Fruit fly (Drosophila melanogaster) whole organism, prepupa: ENCODE results near the gene CG9427.
A peak's percentile ranks its signal among the peaks of the same experiment; 100 is the strongest.

Experiments
- Blimp-1 ChIP-seq: fragments of 200-800 bp; sonication (Bioruptor generic); optimal IDR thresholded peaks from 3 replicates; lab custom pipeline; 2017; ENCODE audit warnings: missing biosample characterization, missing genetic modification characterization, mild to moderate bottlenecking, moderate library complexity, missing genetic modification reagents
- CG10669 ChIP-seq: fragments of 200-800 bp; sonication (Bioruptor generic); optimal IDR thresholded peaks from 3 replicates; lab custom pipeline; 2018; ENCODE audit warnings: missing biosample characterization, mild to moderate bottlenecking, missing genetic modification characterization, moderate library complexity
- CG11294 ChIP-seq: fragments of 200-800 bp; sonication (Bioruptor generic); IDR thresholded peaks from 2 replicates; pipeline ENCODE4 v1.3.6; 2022; ENCODE audit warnings: missing biosample characterization, missing genetic modification characterization
- CG11762 ChIP-seq: fragments of 200-800 bp; sonication (Bioruptor generic); optimal IDR thresholded peaks from 3 replicates; lab custom pipeline; 2016; ENCODE audit warnings: missing biosample characterization, missing genetic modification characterization; ENCODE audit not compliant: insufficient read depth
- CG15336 ChIP-seq: fragments of 200-800 bp; sonication (Bioruptor generic); IDR thresholded peaks from 2 replicates; pipeline ENCODE4 v1.3.6; 2022; ENCODE audit warnings: missing biosample characterization, missing genetic modification characterization
- CG1621 ChIP-seq: fragments of 200-800 bp; sonication (Bioruptor generic); optimal IDR thresholded peaks from 3 replicates; lab custom pipeline; 2018; ENCODE audit warnings: missing biosample characterization, mild to moderate bottlenecking, missing genetic modification characterization
- CG16779 ChIP-seq: fragments of 200-800 bp; sonication (Bioruptor generic); optimal IDR thresholded peaks from 3 replicates; lab custom pipeline; 2017; ENCODE audit warnings: missing biosample characterization, mild to moderate bottlenecking, missing genetic modification characterization
- CG3032 ChIP-seq: fragments of 200-800 bp; optimal IDR thresholded peaks from 2 replicates; lab custom pipeline; 2019; ENCODE audit warnings: missing biosample characterization, mild to moderate bottlenecking, missing genetic modification characterization, moderate library complexity
- CG31627 ChIP-seq: fragments of 200-800 bp; sonication (Bioruptor generic); optimal IDR thresholded peaks from 3 replicates; lab custom pipeline; 2016; ENCODE audit warnings: missing biosample characterization, missing genetic modification characterization
- CG32006 ChIP-seq: fragments of 200-800 bp; sonication (Bioruptor generic); optimal IDR thresholded peaks from 3 replicates; lab custom pipeline; 2017; ENCODE audit warnings: missing biosample characterization, mild to moderate bottlenecking, missing genetic modification characterization
- CG34406 ChIP-seq: fragments of 200-800 bp; sonication (Bioruptor generic); optimal IDR thresholded peaks from 3 replicates; lab custom pipeline; 2016; ENCODE audit warnings: missing biosample characterization, missing genetic modification characterization
- CG3919 ChIP-seq: fragments of 200-800 bp; sonication (Bioruptor generic); optimal IDR thresholded peaks from 3 replicates; lab custom pipeline; 2016; ENCODE audit warnings: missing biosample characterization, missing genetic modification characterization
- CG6276 ChIP-seq: fragments of 200-800 bp; sonication (Bioruptor generic); optimal IDR thresholded peaks from 2 replicates; lab custom pipeline; 2017; ENCODE audit warnings: missing biosample characterization, mild to moderate bottlenecking, missing genetic modification characterization
- CG6792 ChIP-seq: fragments of 200-800 bp; sonication (Bioruptor generic); optimal IDR thresholded peaks from 3 replicates; lab custom pipeline; 2016; ENCODE audit warnings: missing biosample characterization, missing genetic modification characterization
- CG7368 ChIP-seq: fragments of 200-800 bp; sonication (Bioruptor generic); optimal IDR thresholded peaks from 3 replicates; lab custom pipeline; 2016; ENCODE audit warnings: missing biosample characterization, missing genetic modification characterization
- CG8119 ChIP-seq: fragments of 200-800 bp; sonication (Bioruptor generic); IDR thresholded peaks from 3 replicates; pipeline ENCODE4 v1.3.6; 2022; ENCODE audit warnings: missing biosample characterization, missing genetic modification characterization
- CG8319 ChIP-seq: fragments of 200-800 bp; sonication (Bioruptor generic); optimal IDR thresholded peaks from 3 replicates; lab custom pipeline; 2016; ENCODE audit warnings: missing biosample characterization, missing genetic modification characterization
- CG8632 ChIP-seq: fragments of 200-800 bp; sonication (Bioruptor generic); optimal IDR thresholded peaks from 3 replicates; lab custom pipeline; 2016; ENCODE audit warnings: missing biosample characterization, missing genetic modification characterization
- CG9139 ChIP-seq: fragments of 200-800 bp; sonication (Bioruptor generic); optimal IDR thresholded peaks from 3 replicates; lab custom pipeline; 2017; ENCODE audit warnings: missing biosample characterization, mild to moderate bottlenecking, missing genetic modification characterization
- Eip75B ChIP-seq: fragments of 200-800 bp; sonication (Bioruptor generic); optimal IDR thresholded peaks from 3 replicates; lab custom pipeline; 2016; ENCODE audit warnings: missing biosample characterization, missing genetic modification characterization
- Eip78C ChIP-seq: fragments of 200-800 bp; sonication (Bioruptor generic); peaks from one replicate; lab custom pipeline; 2016; ENCODE audit warnings: missing biosample characterization, missing genetic modification characterization
- Eip93F ChIP-seq: fragments of 200-800 bp; sonication (Bioruptor generic); optimal IDR thresholded peaks from 2 replicates; lab custom pipeline; 2016; ENCODE audit warnings: missing biosample characterization, mild to moderate bottlenecking, missing genetic modification characterization
- Ets21C ChIP-seq: fragments of 200-800 bp; sonication (Bioruptor generic); optimal IDR thresholded peaks from 3 replicates; lab custom pipeline; 2016; ENCODE audit warnings: missing biosample characterization, missing genetic modification characterization
- Ets96B ChIP-seq: fragments of 200-800 bp; optimal IDR thresholded peaks from 2 replicates; lab custom pipeline; 2019; ENCODE audit warnings: missing biosample characterization, mild to moderate bottlenecking, missing genetic modification characterization, moderate library complexity
- Gug ChIP-seq: fragments of 200-800 bp; sonication (Bioruptor generic); IDR thresholded peaks from 2 replicates; pipeline ENCODE4 v1.3.6; 2022; ENCODE audit warnings: missing biosample characterization, missing genetic modification characterization
- Hr38 ChIP-seq: sonication (Bioruptor generic); optimal IDR thresholded peaks from 2 replicates; lab custom pipeline; 2016; ENCODE audit warnings: missing biosample characterization, missing genetic modification characterization
- Hr39 ChIP-seq: fragments of 200-800 bp; sonication (Bioruptor generic); optimal IDR thresholded peaks from 2 replicates; lab custom pipeline; 2016; ENCODE audit warnings: missing biosample characterization, missing genetic modification characterization
- Hr4 ChIP-seq: fragments of 200-800 bp; sonication (Bioruptor generic); optimal IDR thresholded peaks from 3 replicates; lab custom pipeline; 2016; ENCODE audit warnings: missing biosample characterization, missing genetic modification characterization
- Lpt ChIP-seq: fragments of 200-800 bp; sonication (Bioruptor generic); optimal IDR thresholded peaks from 3 replicates; lab custom pipeline; 2016; ENCODE audit warnings: missing biosample characterization, missing genetic modification characterization
- Met ChIP-seq: fragments of 200-800 bp; sonication (Bioruptor generic); optimal IDR thresholded peaks from 3 replicates; lab custom pipeline; 2016; ENCODE audit warnings: missing biosample characterization, missing genetic modification characterization
- OdsH ChIP-seq: fragments of 200-800 bp; sonication (Bioruptor generic); optimal IDR thresholded peaks from 3 replicates; lab custom pipeline; 2016; ENCODE audit warnings: missing biosample characterization, missing genetic modification characterization
- Smox ChIP-seq: fragments of 200-800 bp; sonication (Bioruptor generic); optimal IDR thresholded peaks from 3 replicates; lab custom pipeline; 2016; ENCODE audit warnings: missing biosample characterization, missing genetic modification characterization
- Sox102F ChIP-seq: fragments of 200-800 bp; sonication (Bioruptor generic); optimal IDR thresholded peaks from 2 replicates; lab custom pipeline; 2016; ENCODE audit warnings: missing biosample characterization, mild to moderate bottlenecking, missing genetic modification characterization
- Sox14 ChIP-seq: fragments of 200-800 bp; sonication (Bioruptor generic); optimal IDR thresholded peaks from 3 replicates; lab custom pipeline; 2016; ENCODE audit warnings: missing biosample characterization, missing genetic modification characterization
- Sox15 ChIP-seq: fragments of 200-800 bp; sonication (Bioruptor generic); optimal IDR thresholded peaks from 3 replicates; lab custom pipeline; 2016; ENCODE audit warnings: missing biosample characterization, missing genetic modification characterization
- achi ChIP-seq: fragments of 200-800 bp; sonication (Bioruptor generic); optimal IDR thresholded peaks from 3 replicates; lab custom pipeline; 2016; ENCODE audit warnings: missing biosample characterization, missing genetic modification characterization
- cyc ChIP-seq: fragments of 200-800 bp; sonication (Bioruptor generic); optimal IDR thresholded peaks from 3 replicates; lab custom pipeline; 2016; ENCODE audit warnings: missing biosample characterization, missing genetic modification characterization
- dac ChIP-seq: fragments of 200-800 bp; sonication (Bioruptor generic); optimal IDR thresholded peaks from 2 replicates; lab custom pipeline; 2017; ENCODE audit warnings: missing biosample characterization, mild to moderate bottlenecking, missing genetic modification characterization
- dsx ChIP-seq: fragments of 200-800 bp; optimal IDR thresholded peaks from 3 replicates; lab custom pipeline; 2019; ENCODE audit warnings: missing biosample characterization, mild to moderate bottlenecking, missing genetic modification characterization, moderate library complexity; ENCODE audit not compliant: poor library complexity, severe bottlenecking
- eg ChIP-seq: fragments of 200-800 bp; sonication (Bioruptor generic); IDR thresholded peaks from 3 replicates; pipeline ENCODE4 v1.3.6; 2022; ENCODE audit warnings: missing biosample characterization, missing genetic modification characterization
- esn ChIP-seq: fragments of 200-800 bp; sonication (Bioruptor generic); optimal IDR thresholded peaks from 2 replicates; lab custom pipeline; 2016; ENCODE audit warnings: missing biosample characterization, mild to moderate bottlenecking, missing genetic modification characterization, moderate library complexity
- fd59A ChIP-seq: fragments of 200-800 bp; sonication (Bioruptor generic); optimal IDR thresholded peaks from 2 replicates; lab custom pipeline; 2017; ENCODE audit warnings: missing biosample characterization, mild to moderate bottlenecking, missing genetic modification characterization, missing genetic modification reagents
- fd85E ChIP-seq: fragments of 200-800 bp; sonication (Bioruptor generic); optimal IDR thresholded peaks from 3 replicates; lab custom pipeline; 2016; ENCODE audit warnings: missing biosample characterization, missing genetic modification characterization
- fkh ChIP-seq: fragments of 200-800 bp; sonication (Bioruptor generic); optimal IDR thresholded peaks from 3 replicates; lab custom pipeline; 2017; ENCODE audit warnings: missing biosample characterization, mild to moderate bottlenecking, missing genetic modification characterization, moderate library complexity
- lz ChIP-seq: fragments of 200-800 bp; sonication (Bioruptor generic); optimal IDR thresholded peaks from 3 replicates; lab custom pipeline; 2016; ENCODE audit warnings: missing biosample characterization, missing genetic modification characterization
- net ChIP-seq: fragments of 200-800 bp; sonication (Bioruptor generic); optimal IDR thresholded peaks from 3 replicates; lab custom pipeline; 2016; ENCODE audit warnings: missing biosample characterization, missing genetic modification characterization
- pdm3 ChIP-seq: fragments of 200-800 bp; sonication (Bioruptor generic); optimal IDR thresholded peaks from 3 replicates; lab custom pipeline; 2016; ENCODE audit warnings: missing biosample characterization, missing genetic modification characterization
- salr ChIP-seq, 2 experiments: fragments of 200-800 bp; sonication (Bioruptor generic); optimal IDR thresholded peaks; 3 replicates each; lab custom pipeline; 2016 to 2018; ENCODE audit warnings: missing biosample characterization in 2 of 2, missing genetic modification characterization in 2 of 2, mild to moderate bottlenecking in 1 of 2
- spab ChIP-seq: fragments of 200-800 bp; sonication (Bioruptor generic); optimal IDR thresholded peaks from 2 replicates; lab custom pipeline; 2017; ENCODE audit warnings: missing biosample characterization, mild to moderate bottlenecking, missing genetic modification characterization, missing genetic modification reagents
- ss ChIP-seq, 2 experiments: fragments of 200-800 bp; sonication (Bioruptor generic); optimal IDR thresholded peaks; 2 replicates in 1 of 2; 3 replicates in 1 of 2; lab custom pipeline; 2017 to 2018; ENCODE audit warnings: mild to moderate bottlenecking in 2 of 2, missing biosample characterization in 2 of 2, missing genetic modification characterization in 2 of 2, moderate library complexity in 1 of 2
- svp ChIP-seq: fragments of 200-800 bp; sonication (Bioruptor generic); peaks from one replicate; lab custom pipeline; 2016; ENCODE audit warnings: missing biosample characterization, missing genetic modification characterization
- vri ChIP-seq: fragments of 200-800 bp; sonication (Bioruptor generic); optimal IDR thresholded peaks from 3 replicates; lab custom pipeline; 2016; ENCODE audit warnings: missing biosample characterization, mild to moderate bottlenecking, missing genetic modification characterization

Gene CG9427

DNA sequence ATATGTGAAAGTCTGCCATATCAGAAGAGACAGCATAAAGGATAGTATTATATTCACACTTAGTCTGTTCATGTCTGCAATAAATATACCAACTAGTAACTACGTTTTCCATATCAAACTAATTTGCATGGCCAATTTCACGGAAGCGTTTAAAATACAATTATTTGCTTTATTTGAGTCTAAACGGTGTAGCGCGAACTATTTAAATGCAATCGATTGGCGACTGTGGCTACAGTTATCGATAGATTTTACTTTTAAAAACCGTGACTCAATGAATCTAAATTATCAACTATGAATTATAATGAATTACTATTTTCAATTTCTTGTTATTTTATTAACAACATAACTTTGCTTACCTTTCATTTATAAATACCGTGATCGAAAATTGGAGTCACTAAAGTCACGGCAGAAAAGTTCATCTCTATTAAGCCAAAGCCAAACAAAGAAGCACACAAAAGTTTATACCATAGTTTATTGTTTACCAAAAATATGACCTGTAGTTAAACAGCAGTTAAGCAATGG, at the start of gene CG9427, which contains the start of gene CG8319:
CG9427 (minus strand) TSS at position 51 of the 522 bp plus-strand sequence.
CG8319 (plus strand) TSS at position 442 of the 522 bp plus-strand sequence.
- no peak for TF ChIP-seq CG9139 (GFP tag; lab: Kevin White, UChicago)
- TF ChIP-seq CG3919, result peak; percentile 52
- no peak for TF ChIP-seq Sox15 (GFP tag; lab: Kevin White, UChicago)
- no peak for TF ChIP-seq svp
- TF ChIP-seq CG34406 (GFP tag; lab: Kevin White, UChicago), result peak; percentile 21
- TF ChIP-seq CG3032 (tag; lab: Kevin White, UChicago), result peak; percentile 45
- peak; percentile 66 for TF ChIP-seq Smox (GFP tag; lab: Kevin White, UChicago)
- no peak for TF ChIP-seq dsx (GFP tag; lab: Kevin White, UChicago)
- TF ChIP-seq Hr4 (GFP tag; lab: Kevin White, UChicago), result no peak
- TF ChIP-seq CG16779 (tag; lab: Kevin White, UChicago), result no peak
- TF ChIP-seq CG10669 (GFP tag; lab: Kevin White, UChicago), result no peak
- TF ChIP-seq Eip78C (GFP tag; lab: Kevin White, UChicago), result peak; percentile 89
- TF ChIP-seq OdsH (GFP tag; lab: Kevin White, UChicago), result peak; percentile 53
- peak; percentile 68 for TF ChIP-seq lz (GFP tag; lab: Kevin White, UChicago)
- TF ChIP-seq Eip93F (GFP tag; lab: Kevin White, UChicago), result peak; percentile 29
- TF ChIP-seq Gug (GFP tag; lab: Robert Waterston, UW), result no peak
- peak; percentile 70 for TF ChIP-seq CG31627 (GFP tag; lab: Kevin White, UChicago)
- no peak for TF ChIP-seq CG6276
- peak; percentile 16 for TF ChIP-seq vri (GFP tag; lab: Kevin White, UChicago)
- peak; percentile 6 for TF ChIP-seq CG1621 (tag; lab: Kevin White, UChicago)
- peak; percentile 0 for TF ChIP-seq CG7368 (GFP tag; lab: Kevin White, UChicago)
- no peak for TF ChIP-seq pdm3 (GFP tag; lab: Kevin White, UChicago)
- TF ChIP-seq CG15336 (GFP tag; lab: Robert Waterston, UW), result peak; percentile 31; the same call in 1 of the 2 replicates
- TF ChIP-seq CG11762 (GFP tag; lab: Kevin White, UChicago), result no peak
- TF ChIP-seq Ets96B (tag; lab: Kevin White, UChicago), result peak; percentile 25
- TF ChIP-seq CG32006 (GFP tag; lab: Kevin White, UChicago), result no peak
- peak; percentile 80 for TF ChIP-seq esn
- TF ChIP-seq CG8119 (GFP tag; lab: Robert Waterston, UW), result no peak
- peak; percentile 55 for TF ChIP-seq Hr39
- TF ChIP-seq CG6792 (GFP tag; lab: Kevin White, UChicago), result peak; percentile 46
- TF ChIP-seq Met (GFP tag; lab: Kevin White, UChicago), result peak; percentile 63
- TF ChIP-seq Blimp-1 (GFP tag; lab: Kevin White, UChicago), result no peak
- no peak for TF ChIP-seq CG8319 (GFP tag; lab: Kevin White, UChicago)
- no peak for TF ChIP-seq salr (GFP tag; optimal IDR thresholded peaks at IDR 0.05; lab: Kevin White, UChicago)
- TF ChIP-seq ss (GFP tag; optimal IDR thresholded peaks at IDR 0.05; lab: Kevin White, UChicago), result no peak
- TF ChIP-seq fd85E (GFP tag; lab: Kevin White, UChicago), result no peak
- 0 out of 3 replicates have a peak, but pooled peaks have one; percentile 29 for TF ChIP-seq eg (GFP tag; lab: Robert Waterston, UW)
- peak; percentile 52 for TF ChIP-seq Sox102F (GFP tag; lab: Kevin White, UChicago)
- TF ChIP-seq achi (GFP tag; lab: Kevin White, UChicago), result peak; percentile 21
- TF ChIP-seq dac (GFP tag; lab: Kevin White, UChicago), result no peak
- TF ChIP-seq cyc (GFP tag; lab: Kevin White, UChicago), result peak; percentile 63
- no peak for TF ChIP-seq net (GFP tag; lab: Kevin White, UChicago)
- no peak for TF ChIP-seq Ets21C (GFP tag; lab: Kevin White, UChicago)
- no peak for TF ChIP-seq Lpt (GFP tag; lab: Kevin White, UChicago)
- peak; percentile 93 for TF ChIP-seq fkh
- TF ChIP-seq CG11294, result no peak
- TF ChIP-seq CG8632 (GFP tag; lab: Kevin White, UChicago), result no peak
- no peak for TF ChIP-seq spab
- no peak for TF ChIP-seq Hr38
- TF ChIP-seq fd59A (GFP tag; lab: Kevin White, UChicago), result no peak
- peak; percentile 66 for TF ChIP-seq Eip75B (GFP tag; lab: Kevin White, UChicago)
- TF ChIP-seq Sox14 (GFP tag; lab: Kevin White, UChicago), result peak; percentile 97
